Fruit fly (Drosophila melanogaster) whole organism, prepupa: Measurements from ENCODE around the gene Set.

Source experiments
- CG3032 ChIP-seq: fragments of 200-800 bp; optimal IDR thresholded peaks from 2 replicates; lab custom pipeline; 2019; ENCODE audit warnings: missing biosample characterization, mild to moderate bottlenecking, missing genetic modification characterization, moderate library complexity
- CG34406 ChIP-seq: fragments of 200-800 bp; sonication (Bioruptor generic); optimal IDR thresholded peaks from 3 replicates; lab custom pipeline; 2016; ENCODE audit warnings: missing biosample characterization, missing genetic modification characterization
- Eip75B ChIP-seq: fragments of 200-800 bp; sonication (Bioruptor generic); optimal IDR thresholded peaks from 3 replicates; lab custom pipeline; 2016; ENCODE audit warnings: missing biosample characterization, missing genetic modification characterization
- Gug ChIP-seq: fragments of 200-800 bp; sonication (Bioruptor generic); IDR thresholded peaks from 2 replicates; pipeline ENCODE4 v1.3.6; 2022; ENCODE audit warnings: missing biosample characterization, missing genetic modification characterization
- Hr38 ChIP-seq: sonication (Bioruptor generic); optimal IDR thresholded peaks from 2 replicates; lab custom pipeline; 2016; ENCODE audit warnings: missing biosample characterization, missing genetic modification characterization
- Sox102F ChIP-seq: fragments of 200-800 bp; sonication (Bioruptor generic); optimal IDR thresholded peaks from 2 replicates; lab custom pipeline; 2016; ENCODE audit warnings: missing biosample characterization, mild to moderate bottlenecking, missing genetic modification characterization
- dac ChIP-seq: fragments of 200-800 bp; sonication (Bioruptor generic); optimal IDR thresholded peaks from 2 replicates; lab custom pipeline; 2017; ENCODE audit warnings: missing biosample characterization, mild to moderate bottlenecking, missing genetic modification characterization
- fkh ChIP-seq: fragments of 200-800 bp; sonication (Bioruptor generic); optimal IDR thresholded peaks from 3 replicates; lab custom pipeline; 2017; ENCODE audit warnings: missing biosample characterization, mild to moderate bottlenecking, missing genetic modification characterization, moderate library complexity
- net ChIP-seq: fragments of 200-800 bp; sonication (Bioruptor generic); optimal IDR thresholded peaks from 3 replicates; lab custom pipeline; 2016; ENCODE audit warnings: missing biosample characterization, missing genetic modification characterization
- topi ChIP-seq: fragments of 200-800 bp; sonication (Bioruptor generic); optimal IDR thresholded peaks from 3 replicates; lab custom pipeline; 2016; ENCODE audit warnings: missing biosample characterization, missing genetic modification characterization

- no peak for TF ChIP-seq topi (GFP tag; lab: Kevin White, UChicago)
- TF ChIP-seq fkh (GFP tag; lab: Kevin White, UChicago): no peak
- TF ChIP-seq Eip75B: no peak
- TF ChIP-seq CG34406 (GFP tag; lab: Kevin White, UChicago): no peak
- TF ChIP-seq Hr38 (GFP tag; lab: Kevin White, UChicago): no peak
- TF ChIP-seq dac: no peak
- no peak for TF ChIP-seq net (GFP tag; lab: Kevin White, UChicago)
- TF ChIP-seq Sox102F (GFP tag; lab: Kevin White, UChicago): no peak
- TF ChIP-seq Gug: no peak
- no peak for TF ChIP-seq CG3032 (tag; lab: Kevin White, UChicago)
Measured at dm6 chr3R:15282982-15283809, 19.8 kb downstream of the Set start.
